Fruit fly (Drosophila melanogaster): ENCODE measurements around the gene CG12375.
A peak's percentile ranks its signal among the peaks of the same experiment; 100 is the strongest.

Gene CG12375

dm6 chr2L:8165800-8166576, 39.3 kb upstream of the CG12375 start:
- TF ChIP-seq CG7556 (GFP tag; optimal IDR thresholded peaks at IDR 0.05) (no peak), CG14667 (GFP tag; IDR thresholded peaks at IDR 0.05) (no peak), CG13424 (tag; optimal IDR thresholded peaks at IDR 0.05) (no peak), bab2 (GFP tag; optimal IDR thresholded peaks at IDR 0.05) (no peak), CG16779 (GFP tag; IDR thresholded peaks at IDR 0.05) (no peak), fd102C (GFP tag; optimal IDR thresholded peaks at IDR 0.05) (peak; percentile 84), CoRest (tag; optimal IDR thresholded peaks at IDR 0.05) (peak; percentile 1), CG4424 (GFP tag; optimal IDR thresholded peaks at IDR 0.05) (no peak), CG31224 (GFP tag; IDR thresholded peaks at IDR 0.05) (no peak), Xrp1 (GFP tag; IDR thresholded peaks at IDR 0.05) (peak; percentile 51; the same call in 1 of the 2 replicates), CG34224 (GFP tag; IDR thresholded peaks at IDR 0.05; ENCODE audit: partially characterized antibody) (no peak), CG4282 (GFP tag; optimal IDR thresholded peaks at IDR 0.05) (no peak), CG6272 (GFP tag; IDR thresholded peaks at IDR 0.05) (no peak), CG15269 (tag; optimal IDR thresholded peaks at IDR 0.05) (peak; percentile 1), Mad (GFP tag; optimal IDR thresholded peaks at IDR 0.05) (no peak), dmrt99B (tag; optimal IDR thresholded peaks at IDR 0.05) (no peak), gro (GFP tag; optimal IDR thresholded peaks at IDR 0.05) (no peak), hth (optimal IDR thresholded peaks at IDR 0.05) (no peak), CG1832 (GFP tag; optimal IDR thresholded peaks at IDR 0.05) (no peak), D19A (tag; optimal IDR thresholded peaks at IDR 0.05) (peak; percentile 18), br (optimal IDR thresholded peaks at IDR 0.05) (no peak), Nf-YB (GFP tag; optimal IDR thresholded peaks at IDR 0.05) (peak; percentile 20), CG2712 (tag; optimal IDR thresholded peaks at IDR 0.05) (peak; percentile 16), HLHmδ (GFP tag; optimal IDR thresholded peaks at IDR 0.05) (no peak), HmgZ (tag; optimal IDR thresholded peaks at IDR 0.05) (no peak), CG33557 (GFP tag; optimal IDR thresholded peaks at IDR 0.05) (peak; percentile 57), lola (GFP tag; optimal IDR thresholded peaks at IDR 0.05) (peak in 1 of 3 experiments; percentile 22), CG12942 (GFP tag; optimal IDR thresholded peaks at IDR 0.05) (no peak), vfl (GFP tag; optimal IDR thresholded peaks at IDR 0.05) (peak; percentile 16), sob (GFP tag; IDR thresholded peaks at IDR 0.05) (peak; percentile 48; the same call in 1 of the 2 replicates), CG4820 (GFP tag; optimal IDR thresholded peaks at IDR 0.05) (no peak), klu (GFP tag; IDR thresholded peaks at IDR 0.05) (no peak), CG10209 (GFP tag; optimal IDR thresholded peaks at IDR 0.05) (peak; percentile 0), trem (tag; optimal IDR thresholded peaks at IDR 0.05) (no peak), gem (tag; optimal IDR thresholded peaks at IDR 0.05) (peak; percentile 27), Trl (optimal IDR thresholded peaks at IDR 0.05) (no peak), Trl (GFP tag; optimal IDR thresholded peaks at IDR 0.05) (no peak), sd (tag; optimal IDR thresholded peaks at IDR 0.05) (peak; percentile 92), Lim3 (GFP tag; IDR thresholded peaks at IDR 0.05) (no peak), NK7.1 (GFP tag; optimal IDR thresholded peaks at IDR 0.05) (no peak), CG8290 (GFP tag; optimal IDR thresholded peaks at IDR 0.05) (no peak), CG8290 (tag; optimal IDR thresholded peaks at IDR 0.05) (peak in 1 of 2 experiments; percentile 27), CG5953 (GFP tag; IDR thresholded peaks at IDR 0.05) (no peak), CG2678 (tag; optimal IDR thresholded peaks at IDR 0.05) (peak; percentile 36), CG10654 (GFP tag; optimal IDR thresholded peaks at IDR 0.05) (no peak), Lhr (GFP tag; optimal IDR thresholded peaks at IDR 0.05) (no peak), CG12299 (tag; optimal IDR thresholded peaks at IDR 0.05) (no peak), CG15479 (GFP tag; optimal IDR thresholded peaks at IDR 0.05) (peak; percentile 71), CG8359 (GFP tag; optimal IDR thresholded peaks at IDR 0.05; ENCODE audit: borderline replicate concordance) (no peak), aop (GFP tag; IDR thresholded peaks at IDR 0.05) (no peak), dati (GFP tag; IDR thresholded peaks at IDR 0.05) (no peak)
